Worm (Caenorhabditis elegans) whole organism, L1 larva: Measurements from ENCODE around the gene rol-6.

Experiments
- C04F5.9 ChIP-seq: sonication (generic microtip); optimal IDR thresholded peaks from 2 replicates; lab custom pipeline; 2016; ENCODE audit warnings: missing genetic modification characterization, missing compliant biosample characterization
- C16A3.4 ChIP-seq: fragments of 150-350 bp; optimal IDR thresholded peaks from 2 replicates; lab custom pipeline; 2014; ENCODE audit warnings: missing biosample characterization, missing genetic modification characterization
- C34B4.2 ChIP-seq: sonication (generic microtip); optimal IDR thresholded peaks from 2 replicates; lab custom pipeline; 2017; ENCODE audit warnings: mild to moderate bottlenecking, missing genetic modification characterization, missing compliant biosample characterization
- F16B12.6 ChIP-seq: fragments of 150-350 bp; optimal IDR thresholded peaks from 2 replicates; lab custom pipeline; 2014; ENCODE audit warnings: missing biosample characterization, missing genetic modification characterization
- Y116A8C.19 ChIP-seq: sonication (generic microtip); optimal IDR thresholded peaks from 2 replicates; lab custom pipeline; 2016; ENCODE audit warnings: missing compliant biosample characterization, missing genetic modification characterization, borderline replicate concordance
- blmp-1 ChIP-seq: fragments of 150-350 bp; optimal IDR thresholded peaks from 2 replicates; lab custom pipeline; 2014; ENCODE audit warnings: missing biosample characterization, missing genetic modification characterization
- ces-1 ChIP-seq: fragments of 150-350 bp; optimal IDR thresholded peaks from 2 replicates; lab custom pipeline; 2014; ENCODE audit warnings: missing biosample characterization, missing genetic modification reagents, missing genetic modification characterization
- dpl-1 ChIP-seq, 3 experiments: fragments of 150-350 bp in 2 of 3; sonication (generic microtip) in 1 of 3; optimal IDR thresholded peaks; 2 replicates each; lab custom pipeline; 2014 to 2017; ENCODE audit warnings: missing biosample characterization in 3 of 3, missing genetic modification characterization in 3 of 3, missing genetic modification reagents in 3 of 3
- efl-1 ChIP-seq, 4 experiments: fragments of 150-350 bp; optimal IDR thresholded peaks in 3 of 4; peaks in 1 of 4; 1 replicate in 1 of 4; 2 replicates in 3 of 4; lab custom pipeline; 2014; ENCODE audit warnings: missing biosample characterization in 2 of 4, missing genetic modification characterization in 2 of 4, missing genetic modification reagents in 2 of 4
- elt-2 ChIP-seq: sonication (generic microtip); optimal IDR thresholded peaks from 2 replicates; lab custom pipeline; 2016; ENCODE audit warnings: missing genetic modification characterization, mild to moderate bottlenecking, inconsistent platforms, missing compliant biosample characterization, missing genetic modification reagents
- ets-5 ChIP-seq: fragments of 200-800 bp; sonication (Bioruptor generic); IDR thresholded peaks from 2 replicates; pipeline ENCODE4 v1.3.6; 2022; ENCODE audit warnings: missing genetic modification characterization, missing compliant biosample characterization
- fkh-10 ChIP-seq: sonication (generic microtip); optimal IDR thresholded peaks from 2 replicates; lab custom pipeline; 2017; ENCODE audit warnings: missing biosample characterization, missing genetic modification reagents, missing genetic modification characterization
- fos-1 ChIP-seq: fragments of 150-350 bp; optimal IDR thresholded peaks from 2 replicates; lab custom pipeline; 2014; ENCODE audit warnings: missing biosample characterization, missing genetic modification characterization
- grh-1 ChIP-seq: fragments of 200-800 bp; sonication (Bioruptor generic); IDR thresholded peaks from 2 replicates; pipeline ENCODE4 v1.3.6; 2022; ENCODE audit warnings: missing genetic modification reagents, missing genetic modification characterization, missing compliant biosample characterization
- hlh-4 ChIP-seq: sonication (generic microtip); optimal IDR thresholded peaks from 2 replicates; lab custom pipeline; 2016; ENCODE audit warnings: mild to moderate bottlenecking, missing genetic modification characterization, missing compliant biosample characterization
- hpl-2 ChIP-seq: fragments of 150-350 bp; optimal IDR thresholded peaks from 2 replicates; lab custom pipeline; 2014; ENCODE audit warnings: missing biosample characterization, missing genetic modification reagents, missing genetic modification characterization
- isw-1 ChIP-seq: fragments of 200-800 bp; sonication (Bioruptor generic); IDR thresholded peaks from 2 replicates; pipeline ENCODE4 v1.3.6; 2022; ENCODE audit warnings: missing genetic modification characterization, missing compliant biosample characterization
- lin-13 ChIP-seq: fragments of 150-350 bp; optimal IDR thresholded peaks from 2 replicates; lab custom pipeline; 2014; ENCODE audit warnings: missing biosample characterization, missing genetic modification reagents, missing genetic modification characterization
- lin-15B ChIP-seq: fragments of 150-350 bp; sonication (generic microtip); optimal IDR thresholded peaks from 3 replicates; lab custom pipeline; 2014; ENCODE audit warnings: missing biosample characterization, missing genetic modification characterization
- lin-39 ChIP-seq: fragments of 150-350 bp; optimal IDR thresholded peaks from 2 replicates; lab custom pipeline; 2014; ENCODE audit warnings: missing biosample characterization, missing genetic modification reagents, missing genetic modification characterization
- lsy-2 ChIP-seq, 2 experiments: fragments of 150-350 bp; optimal IDR thresholded peaks; 2 replicates each; lab custom pipeline; 2014; ENCODE audit warnings: missing biosample characterization in 2 of 2, missing genetic modification characterization in 2 of 2
- mdl-1 ChIP-seq, 2 experiments: fragments of 150-350 bp; optimal IDR thresholded peaks; 2 replicates each; lab custom pipeline; 2014 to 2017; ENCODE audit warnings: missing biosample characterization in 2 of 2, missing genetic modification characterization in 2 of 2, inconsistent platforms in 1 of 2
- mep-1 ChIP-seq: fragments of 150-350 bp; optimal IDR thresholded peaks from 2 replicates; lab custom pipeline; 2014; ENCODE audit warnings: missing biosample characterization, missing genetic modification characterization
- nhr-19 ChIP-seq: fragments of 200-800 bp; sonication (Bioruptor generic); conservative IDR thresholded peaks from 2 replicates; pipeline ENCODE4 v1.3.6; 2022; ENCODE audit warnings: missing genetic modification characterization, missing compliant biosample characterization
- nhr-20 ChIP-seq: sonication (generic microtip); optimal IDR thresholded peaks from 2 replicates; lab custom pipeline; 2016; ENCODE audit warnings: mild to moderate bottlenecking, missing genetic modification characterization, missing compliant biosample characterization
- nhr-237 ChIP-seq: fragments of 150-350 bp; optimal IDR thresholded peaks from 2 replicates; lab custom pipeline; 2014; ENCODE audit warnings: missing biosample characterization, missing genetic modification characterization
- nhr-28 ChIP-seq: fragments of 150-350 bp; optimal IDR thresholded peaks from 2 replicates; lab custom pipeline; 2014; ENCODE audit warnings: missing biosample characterization, missing genetic modification characterization
- nhr-47 ChIP-seq: sonication (generic microtip); optimal IDR thresholded peaks from 2 replicates; lab custom pipeline; 2016; ENCODE audit warnings: mild to moderate bottlenecking, missing genetic modification characterization, moderate library complexity, missing compliant biosample characterization
- pag-3 ChIP-seq: sonication (generic microtip); optimal IDR thresholded peaks from 2 replicates; lab custom pipeline; 2017; ENCODE audit warnings: missing genetic modification characterization, mild to moderate bottlenecking, missing compliant biosample characterization, antibody characterized with exemption, borderline replicate concordance; ENCODE audit not compliant: insufficient read depth
- sox-4 ChIP-seq: sonication (generic microtip); optimal IDR thresholded peaks from 2 replicates; lab custom pipeline; 2016; ENCODE audit warnings: missing genetic modification characterization, missing compliant biosample characterization
- sptf-1 ChIP-seq: fragments of 150-350 bp; optimal IDR thresholded peaks from 2 replicates; lab custom pipeline; 2014; ENCODE audit warnings: missing biosample characterization, missing genetic modification characterization
- sup-37 ChIP-seq: fragments of 200-800 bp; sonication (Bioruptor generic); optimal IDR thresholded peaks from 2 replicates; lab custom pipeline; 2018; ENCODE audit warnings: mild to moderate bottlenecking, missing genetic modification characterization, missing compliant biosample characterization
- tbx-2 ChIP-seq: sonication (generic microtip); optimal IDR thresholded peaks from 2 replicates; lab custom pipeline; 2016; ENCODE audit warnings: missing genetic modification characterization, missing compliant biosample characterization
- unc-130 ChIP-seq: fragments of 150-350 bp; optimal IDR thresholded peaks from 2 replicates; lab custom pipeline; 2017; ENCODE audit warnings: missing biosample characterization, missing genetic modification characterization, inconsistent platforms
- unc-86 ChIP-seq: sonication (generic microtip); optimal IDR thresholded peaks from 2 replicates; lab custom pipeline; 2016; ENCODE audit warnings: missing genetic modification characterization, missing compliant biosample characterization
- vab-15 ChIP-seq: sonication (generic microtip); optimal IDR thresholded peaks from 2 replicates; lab custom pipeline; 2017; ENCODE audit warnings: missing genotype, mild to moderate bottlenecking, missing genetic modification characterization, missing compliant biosample characterization
- xbp-1 ChIP-seq: sonication (generic microtip); optimal IDR thresholded peaks from 2 replicates; lab custom pipeline; 2016; ENCODE audit warnings: missing genetic modification characterization, missing compliant biosample characterization
- zag-1 ChIP-seq: fragments of 150-350 bp; optimal IDR thresholded peaks from 2 replicates; lab custom pipeline; 2014; ENCODE audit warnings: missing biosample characterization, missing genetic modification characterization
- ztf-4 ChIP-seq: fragments of 150-350 bp; optimal IDR thresholded peaks from 2 replicates; lab custom pipeline; 2014; ENCODE audit warnings: missing biosample characterization, missing genetic modification characterization

The rol-6 gene

DNA sequence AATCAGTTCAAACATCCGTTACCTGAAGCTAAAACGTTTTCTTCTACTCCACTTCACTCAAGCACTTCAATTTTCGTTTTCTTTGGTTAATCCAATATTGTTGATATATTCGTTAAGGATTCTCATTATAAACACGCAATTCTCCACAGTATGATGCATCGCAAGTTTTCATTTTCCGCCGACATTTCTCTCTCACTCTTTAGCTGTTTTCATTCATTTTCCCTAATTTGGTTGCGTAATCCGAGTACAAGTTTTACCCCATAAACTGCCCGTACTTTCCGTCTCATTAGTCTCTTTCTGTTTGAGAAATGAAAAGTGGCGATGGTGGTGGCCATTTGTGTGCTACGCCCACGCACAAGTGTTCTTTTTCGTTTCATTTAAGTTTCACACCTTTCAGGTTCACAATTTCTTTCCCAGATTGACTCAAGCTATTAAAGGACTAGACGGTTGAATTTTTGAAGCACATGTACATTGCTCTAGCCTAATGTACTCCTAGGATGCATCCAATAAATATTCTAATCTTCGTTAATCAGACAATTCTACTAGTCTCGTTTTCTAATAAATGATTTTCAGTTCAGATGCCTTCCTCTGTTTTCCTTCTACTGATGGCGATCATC lies 41.4 kb upstream of the rol-6 start, which contains the start of gene C34C6.3:
TSS of gene C34C6.3 (plus strand) at position 567 of the 617 bp plus-strand sequence.
- TF ChIP-seq fkh-10 (GFP tag; lab: Kevin White, UChicago): no peak
- TF ChIP-seq blmp-1 (tag; lab: Kevin White, UChicago): peak; percentile 90
- TF ChIP-seq ets-5 (GFP tag; lab: Robert Waterston, UW): no peak
- no peak for TF ChIP-seq lin-15B
- TF ChIP-seq mdl-1 (tag; optimal IDR thresholded peaks at IDR 0.05; lab: Kevin White, UChicago): no peak
- no peak for TF ChIP-seq tbx-2 (tag; lab: Kevin White, UChicago)

DNA sequence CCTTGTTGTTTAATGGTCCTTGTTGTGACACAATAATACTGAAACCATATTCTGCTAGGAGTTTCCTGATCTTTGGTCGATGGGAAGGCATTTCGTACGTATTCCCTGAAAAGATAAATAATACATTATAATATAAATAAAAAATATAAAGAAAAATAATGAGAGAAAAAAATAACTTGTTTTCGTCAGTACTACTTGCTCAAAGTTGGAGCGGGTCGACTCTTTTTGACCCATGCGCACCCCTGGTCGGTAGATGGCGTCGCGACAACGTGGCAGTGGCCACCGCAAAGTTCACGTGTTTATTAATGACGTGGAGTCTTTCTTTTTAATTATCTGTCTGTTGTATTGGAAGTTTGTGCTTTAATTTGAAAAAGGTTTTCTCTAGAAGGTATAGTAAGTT lies 37.1 kb upstream of the rol-6 start, which contains the start of gene C34C6.10:
TSS of gene C34C6.10 (minus strand) at position 101 of the 400 bp plus-strand sequence.
- TF ChIP-seq sup-37 (GFP tag; lab: Kevin White, UChicago) (no peak), xbp-1 (tag; lab: Kevin White, UChicago) (no peak)
- TF ChIP-seq, all 84 proteins: peak for 0

DNA sequence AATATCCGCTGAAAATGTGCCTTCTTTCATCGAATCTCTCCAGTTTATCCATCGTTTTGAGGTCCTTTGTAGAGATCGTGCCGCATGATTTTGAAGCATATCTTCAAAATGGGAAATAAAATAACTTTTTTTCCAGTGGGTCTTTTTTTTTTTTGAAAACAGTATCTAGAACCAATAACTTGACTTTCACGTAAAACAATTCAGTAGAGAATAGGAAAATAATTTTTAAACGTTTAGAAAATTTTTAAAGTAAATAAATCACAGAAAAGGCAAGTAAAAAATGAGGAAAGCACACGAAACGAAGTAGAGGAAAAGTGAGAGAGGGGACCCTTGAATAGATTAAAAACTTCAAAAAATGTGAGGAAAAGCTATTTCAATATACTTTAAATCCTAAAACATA lies 34.0 kb upstream of the rol-6 start, which contains the start of gene chdh-1:
TSS of gene chdh-1 (minus strand) at position 101 of the 400 bp plus-strand sequence.
- TF ChIP-seq isw-1 (GFP tag; lab: Robert Waterston, UW) (no peak), hlh-4 (tag; lab: Kevin White, UChicago) (no peak), fkh-10 (GFP tag; lab: Kevin White, UChicago) (no peak), nhr-19 (GFP tag; lab: Robert Waterston, UW) (no peak), C16A3.4 (tag; lab: Kevin White, UChicago) (no peak), unc-86 (no peak), fos-1 (no peak)
- TF ChIP-seq, all 84 proteins: peak for 0

DNA sequence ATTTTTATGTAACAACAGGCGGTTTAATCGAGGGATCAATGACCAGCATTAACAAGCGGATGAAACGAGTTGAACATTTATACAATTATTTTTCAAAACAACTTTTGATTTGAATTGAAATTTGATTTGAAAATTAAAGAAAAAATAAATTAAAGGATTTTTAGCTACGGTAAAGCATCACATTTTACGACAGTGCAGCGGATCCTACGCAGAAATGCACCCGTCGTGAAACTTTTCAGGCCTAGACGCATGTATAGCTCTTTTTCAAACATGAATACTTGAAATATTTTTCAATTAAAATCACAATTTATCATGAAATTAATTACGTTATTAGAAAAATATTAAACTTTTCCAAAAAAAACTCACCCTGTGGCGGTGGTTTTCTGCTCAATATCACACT lies 31.8 kb upstream of the rol-6 start:
- TF ChIP-seq zag-1 (tag; lab: Kevin White, UChicago) (no peak), nhr-237 (tag; lab: Kevin White, UChicago) (no peak), sox-4 (no peak), lin-13 (no peak), lin-39 (tag; lab: Kevin White, UChicago) (no peak), nhr-19 (GFP tag; lab: Robert Waterston, UW) (no peak), lsy-2 (tag; optimal IDR thresholded peaks at IDR 0.05; lab: Kevin White, UChicago) (peak; percentile 67 to 81), unc-130 (tag; lab: Kevin White, UChicago) (no peak), isw-1 (GFP tag; lab: Robert Waterston, UW) (no peak), fos-1 (no peak), F16B12.6 (peak; percentile 63), mep-1 (tag; lab: Kevin White, UChicago) (peak; percentile 3), ztf-4 (tag; lab: Kevin White, UChicago) (no peak), blmp-1 (tag; lab: Kevin White, UChicago) (no peak), dpl-1 (GFP tag; optimal IDR thresholded peaks at IDR 0.05; lab: Kevin White, UChicago) (peak in 1 of 3 experiments; percentile 20), C04F5.9 (tag; lab: Kevin White, UChicago) (no peak), efl-1 (optimal IDR thresholded peaks at IDR 0.05; lab: Kevin White, UChicago) (peak in 1 of 2 experiments; percentile 6), efl-1 (GFP tag; optimal IDR thresholded peaks at IDR 0.05 in 1 of 2; lab: Kevin White, UChicago) (no peak)

DNA sequence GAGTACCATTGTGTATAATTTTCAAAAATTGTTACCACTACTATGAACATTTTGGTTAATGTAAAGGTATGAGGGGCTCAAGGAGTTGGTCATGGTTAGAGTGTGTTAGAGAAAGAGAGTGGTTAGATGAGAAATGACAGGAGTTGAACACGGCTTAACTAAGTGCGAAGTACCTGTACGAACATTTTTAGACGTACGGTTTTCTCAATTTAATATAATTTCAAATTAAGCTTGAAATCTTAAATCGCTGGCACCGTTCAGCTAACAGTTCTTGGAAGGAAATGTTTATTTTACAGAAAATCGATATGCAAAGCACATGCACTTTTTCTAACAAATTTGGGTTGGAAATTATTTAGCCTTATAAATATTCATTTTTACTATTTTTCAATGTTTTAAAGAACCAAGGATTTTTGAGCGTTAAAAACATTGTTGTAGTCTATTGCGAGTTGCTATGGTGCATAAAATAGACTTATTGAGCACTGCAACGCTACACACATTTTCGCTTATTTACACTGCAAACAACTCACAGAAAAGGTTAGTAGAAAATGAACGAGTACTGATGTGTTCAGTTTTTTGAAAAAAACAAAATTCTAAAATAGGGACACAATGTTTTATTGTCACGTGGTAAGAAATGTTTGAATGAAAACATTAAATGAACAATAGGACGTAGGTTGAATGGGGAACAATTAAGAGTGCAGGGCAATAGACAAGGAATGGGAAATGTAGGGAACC lies 31.1 kb upstream of the rol-6 start, which contains the start of gene sphk-1:
TSS of gene sphk-1 (minus strand) at position 51 of the 732 bp plus-strand sequence.
- TF ChIP-seq Y116A8C.19 (tag; lab: Kevin White, UChicago) (no peak), blmp-1 (tag; lab: Kevin White, UChicago) (no peak), ets-5 (GFP tag; lab: Robert Waterston, UW) (no peak), sptf-1 (tag; lab: Kevin White, UChicago) (no peak)

DNA sequence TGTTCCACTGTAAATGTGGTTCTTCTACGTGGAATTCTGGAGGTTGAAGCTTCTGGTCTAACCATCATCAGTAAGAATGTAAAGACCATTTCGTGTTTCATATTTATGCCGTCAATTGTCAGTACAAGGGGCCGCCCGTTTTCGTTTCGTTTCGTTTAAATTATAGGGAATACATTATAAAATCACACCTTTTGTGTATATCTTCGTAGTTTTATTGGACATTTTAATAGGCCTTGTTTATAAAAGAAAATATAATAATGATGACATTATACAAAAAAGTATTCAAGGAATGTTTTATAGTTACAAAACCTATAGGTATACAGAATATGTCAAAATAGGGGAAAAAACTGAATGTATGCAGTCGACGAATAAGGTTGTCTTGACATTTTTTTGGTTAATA lies 29.1 kb upstream of the rol-6 start, which contains the start of gene ceh-7:
TSS of gene ceh-7 (minus strand) at position 101 of the 400 bp plus-strand sequence.
- TF ChIP-seq C34B4.2 (tag; lab: Kevin White, UChicago) (no peak), mep-1 (tag; lab: Kevin White, UChicago) (no peak), vab-15 (tag; lab: Kevin White, UChicago) (no peak), isw-1 (GFP tag; lab: Robert Waterston, UW) (no peak), lin-39 (tag; lab: Kevin White, UChicago) (no peak), ces-1 (GFP tag; lab: Kevin White, UChicago) (no peak), nhr-20 (tag; lab: Kevin White, UChicago) (no peak), pag-3 (tag; lab: Kevin White, UChicago) (no peak), lin-13 (no peak), F16B12.6 (no peak), nhr-47 (tag; lab: Kevin White, UChicago) (no peak), elt-2 (tag; lab: Kevin White, UChicago) (no peak), grh-1 (GFP tag; lab: Robert Waterston, UW) (no peak), tbx-2 (tag; lab: Kevin White, UChicago) (no peak), nhr-28 (tag; lab: Kevin White, UChicago) (no peak), hpl-2 (no peak)
